Worm (Caenorhabditis elegans) whole organism, young adult: ENCODE results near the gene F22F7.8.

ENCODE experiments used
- B0336.3 ChIP-seq: fragments of 200-800 bp; sonication (Bioruptor generic); IDR thresholded peaks from 2 replicates; pipeline ENCODE4 v1.3.6; 2022; ENCODE audit warnings: missing genetic modification characterization, missing compliant biosample characterization
- F33H1.4 ChIP-seq: fragments of 200-800 bp; sonication (Bioruptor generic); IDR thresholded peaks from 2 replicates; pipeline ENCODE4 v1.3.6; 2022; ENCODE audit warnings: missing genetic modification reagents, missing genetic modification characterization, missing compliant biosample characterization
- F57A8.1 ChIP-seq: fragments of 200-800 bp; sonication (Bioruptor generic); optimal IDR thresholded peaks from 2 replicates; lab custom pipeline; 2018; ENCODE audit warnings: mild to moderate bottlenecking, missing genetic modification characterization, moderate library complexity, missing compliant biosample characterization
- K12H6.12 ChIP-seq: fragments of 200-800 bp; sonication (Bioruptor generic); optimal IDR thresholded peaks from 2 replicates; lab custom pipeline; 2018; ENCODE audit warnings: mild to moderate bottlenecking, missing genetic modification characterization, missing compliant biosample characterization
- Y56A3A.18 ChIP-seq: fragments of 200-800 bp; sonication (Bioruptor generic); IDR thresholded peaks from 2 replicates; pipeline ENCODE4 v1.3.6; 2022; ENCODE audit warnings: missing genetic modification reagents, missing genetic modification characterization, missing compliant biosample characterization
- Y67H2A.10 ChIP-seq: fragments of 200-800 bp; sonication (Bioruptor generic); conservative IDR thresholded peaks from 2 replicates; pipeline ENCODE4 v1.3.6; 2022; ENCODE audit warnings: missing genetic modification reagents, missing genetic modification characterization, missing compliant biosample characterization
- Y95B8A.8 ChIP-seq: fragments of 200-800 bp; sonication (Bioruptor generic); IDR thresholded peaks from 2 replicates; pipeline ENCODE4 v1.3.6; 2022; ENCODE audit warnings: missing genetic modification reagents, missing genetic modification characterization, missing compliant biosample characterization
- aptf-3 ChIP-seq: fragments of 200-800 bp; sonication (Bioruptor generic); IDR thresholded peaks from 2 replicates; pipeline ENCODE4 v1.3.6; 2022; ENCODE audit warnings: missing genetic modification characterization, missing compliant biosample characterization
- attf-5 ChIP-seq: fragments of 200-800 bp; sonication (Bioruptor generic); optimal IDR thresholded peaks from 2 replicates; lab custom pipeline; 2018; ENCODE audit warnings: mild to moderate bottlenecking, missing genetic modification characterization, missing compliant biosample characterization
- ccch-3 ChIP-seq: fragments of 200-800 bp; sonication (Bioruptor generic); optimal IDR thresholded peaks from 2 replicates; lab custom pipeline; 2018; ENCODE audit warnings: mild to moderate bottlenecking, missing genetic modification characterization, missing compliant biosample characterization
- cebp-1 ChIP-seq, 2 experiments: fragments of 200-800 bp in 1 of 2; sonication (Bioruptor generic) in 1 of 2; sonication (generic microtip) in 1 of 2; IDR thresholded peaks in 1 of 2; optimal IDR thresholded peaks in 1 of 2; 2 replicates each; pipeline versions ENCODE4 v1.3.6 to Lab custom; 2017 to 2022; ENCODE audit warnings: missing compliant biosample characterization in 2 of 2, missing genetic modification characterization in 2 of 2, mild to moderate bottlenecking in 1 of 2, missing genetic modification reagents in 1 of 2, moderate library complexity in 1 of 2
- cebp-2 ChIP-seq: fragments of 200-800 bp; sonication (Bioruptor generic); IDR thresholded peaks from 2 replicates; pipeline ENCODE4 v1.3.6; 2022; ENCODE audit warnings: missing genetic modification characterization, missing compliant biosample characterization
- ceh-100 ChIP-seq: fragments of 200-800 bp; sonication (Bioruptor generic); IDR thresholded peaks from 2 replicates; pipeline ENCODE4 v1.3.6; 2022; ENCODE audit warnings: missing genetic modification reagents, missing genetic modification characterization, missing compliant biosample characterization
- ceh-58 ChIP-seq: fragments of 200-800 bp; sonication (Bioruptor generic); IDR thresholded peaks from 2 replicates; pipeline ENCODE4 v1.3.6; 2022; ENCODE audit warnings: missing genetic modification characterization, missing compliant biosample characterization
- ceh-91 ChIP-seq: fragments of 200-800 bp; sonication (Bioruptor generic); IDR thresholded peaks from 2 replicates; pipeline ENCODE4 v1.3.6; 2022; ENCODE audit warnings: missing genetic modification reagents, missing genetic modification characterization, missing compliant biosample characterization
- chd-7 ChIP-seq: sonication (generic microtip); optimal IDR thresholded peaks from 2 replicates; lab custom pipeline; 2016; ENCODE audit warnings: mild to moderate bottlenecking, missing genetic modification characterization, moderate library complexity, missing compliant biosample characterization
- efl-1 ChIP-seq: fragments of 150-350 bp; optimal IDR thresholded peaks from 2 replicates; lab custom pipeline; 2014; ENCODE audit warnings: missing biosample characterization, missing genetic modification reagents, missing genetic modification characterization
- egl-18 ChIP-seq: fragments of 200-800 bp; sonication (Bioruptor generic); IDR thresholded peaks from 2 replicates; pipeline ENCODE4 v1.3.6; 2022; ENCODE audit warnings: missing genetic modification reagents, missing genetic modification characterization, missing compliant biosample characterization
- ets-4 ChIP-seq: fragments of 200-800 bp; sonication (Bioruptor generic); optimal IDR thresholded peaks from 2 replicates; lab custom pipeline; 2018; ENCODE audit warnings: mild to moderate bottlenecking, missing genetic modification characterization, missing compliant biosample characterization
- fkh-3 ChIP-seq: sonication (generic microtip); optimal IDR thresholded peaks from 2 replicates; lab custom pipeline; 2016; ENCODE audit warnings: mild to moderate bottlenecking, missing genetic modification characterization, missing compliant biosample characterization
- hlh-12 ChIP-seq: sonication (generic microtip); optimal IDR thresholded peaks from 2 replicates; lab custom pipeline; 2016; ENCODE audit warnings: missing genetic modification characterization, missing compliant biosample characterization
- hmg-1.2 ChIP-seq: fragments of 200-800 bp; sonication (Bioruptor generic); IDR thresholded peaks from 2 replicates; pipeline ENCODE4 v1.3.6; 2022; ENCODE audit warnings: missing genetic modification reagents, missing genetic modification characterization, missing compliant biosample characterization
- hmg-20 ChIP-seq: fragments of 200-800 bp; sonication (Bioruptor generic); IDR thresholded peaks from 2 replicates; pipeline ENCODE4 v1.3.6; 2022; ENCODE audit warnings: missing genetic modification reagents, missing genetic modification characterization, missing compliant biosample characterization
- let-526 ChIP-seq: fragments of 200-800 bp; sonication (Bioruptor generic); IDR thresholded peaks from 2 replicates; pipeline ENCODE4 v1.3.6; 2022; ENCODE audit warnings: missing genetic modification reagents, missing genetic modification characterization, missing compliant biosample characterization
- lin-35 ChIP-seq, 3 experiments: fragments of 150-350 bp in 2 of 3; sonication (generic microtip) in 1 of 3; optimal IDR thresholded peaks; 2 replicates each; lab custom pipeline; 2014 to 2018; ENCODE audit warnings: missing biosample characterization in 3 of 3, missing genetic modification characterization in 3 of 3, missing genetic modification reagents in 3 of 3
- lin-54 ChIP-seq: fragments of 200-800 bp; sonication (Bioruptor generic); optimal IDR thresholded peaks from 2 replicates; lab custom pipeline; 2018; ENCODE audit warnings: mild to moderate bottlenecking, missing genetic modification characterization, missing compliant biosample characterization
- mcd-1 ChIP-seq: fragments of 200-800 bp; sonication (Bioruptor generic); IDR thresholded peaks from 2 replicates; pipeline ENCODE4 v1.3.6; 2022; ENCODE audit warnings: missing genetic modification reagents, missing genetic modification characterization, missing compliant biosample characterization
- mxl-1 ChIP-seq: sonication (generic microtip); optimal IDR thresholded peaks from 2 replicates; lab custom pipeline; 2016; ENCODE audit warnings: missing genetic modification characterization, missing compliant biosample characterization
- nfyb-1 ChIP-seq: fragments of 200-800 bp; sonication (Bioruptor generic); IDR thresholded peaks from 2 replicates; pipeline ENCODE4 v1.3.6; 2022; ENCODE audit warnings: missing genetic modification reagents, missing genetic modification characterization, missing compliant biosample characterization
- nhr-120 ChIP-seq: fragments of 200-800 bp; sonication (Bioruptor generic); IDR thresholded peaks from 2 replicates; pipeline ENCODE4 v1.3.6; 2022; ENCODE audit warnings: missing genetic modification characterization, missing compliant biosample characterization
- nhr-27 ChIP-seq: fragments of 200-800 bp; sonication (Bioruptor generic); optimal IDR thresholded peaks from 2 replicates; lab custom pipeline; 2018; ENCODE audit warnings: mild to moderate bottlenecking, missing genetic modification characterization, moderate library complexity, missing compliant biosample characterization
- nhr-80 ChIP-seq: sonication (generic microtip); optimal IDR thresholded peaks from 2 replicates; lab custom pipeline; 2016; ENCODE audit warnings: missing genetic modification characterization, missing compliant biosample characterization
- nhr-90 ChIP-seq: sonication (generic microtip); optimal IDR thresholded peaks from 2 replicates; lab custom pipeline; 2016; ENCODE audit warnings: missing genotype, mild to moderate bottlenecking, missing genetic modification characterization, missing compliant biosample characterization
- pbrm-1 ChIP-seq: fragments of 200-800 bp; sonication (Bioruptor generic); IDR thresholded peaks from 2 replicates; pipeline ENCODE4 v1.3.6; 2022; ENCODE audit warnings: missing genetic modification reagents, missing genetic modification characterization, missing compliant biosample characterization
- pha-4 ChIP-seq: fragments of 150-350 bp; sonication (generic microtip); optimal IDR thresholded peaks from 2 replicates; lab custom pipeline; 2014; ENCODE audit warnings: missing biosample characterization, missing genetic modification reagents, missing genetic modification characterization
- repo-1 ChIP-seq: sonication (generic microtip); optimal IDR thresholded peaks from 2 replicates; lab custom pipeline; 2017; ENCODE audit warnings: mild to moderate bottlenecking, missing genetic modification characterization, missing compliant biosample characterization
- sea-2 ChIP-seq: fragments of 200-800 bp; sonication (Bioruptor generic); IDR thresholded peaks from 2 replicates; pipeline ENCODE4 v1.3.6; 2022; ENCODE audit warnings: missing genetic modification characterization, missing compliant biosample characterization
- snpc-3.4 ChIP-seq: sonication (generic microtip); optimal IDR thresholded peaks from 2 replicates; lab custom pipeline; 2017; ENCODE audit warnings: missing genetic modification characterization, mild to moderate bottlenecking, missing compliant biosample characterization, antibody characterized with exemption, moderate library complexity, missing genotype, missing genetic modification reagents
- somi-1 ChIP-seq: fragments of 200-800 bp; sonication (Bioruptor generic); optimal IDR thresholded peaks from 2 replicates; lab custom pipeline; 2018; ENCODE audit warnings: mild to moderate bottlenecking, missing genetic modification characterization, missing compliant biosample characterization
- sptf-2 ChIP-seq: fragments of 200-800 bp; sonication (Bioruptor generic); optimal IDR thresholded peaks from 2 replicates; lab custom pipeline; 2018; ENCODE audit warnings: mild to moderate bottlenecking, missing genetic modification characterization, missing compliant biosample characterization
- tbp1 ChIP-seq: fragments of 200-800 bp; sonication (Bioruptor generic); optimal IDR thresholded peaks from 2 replicates; lab custom pipeline; 2018; ENCODE audit warnings: mild to moderate bottlenecking, missing genetic modification characterization, missing compliant biosample characterization
- tlf-1 ChIP-seq: fragments of 200-800 bp; sonication (Bioruptor generic); optimal IDR thresholded peaks from 2 replicates; lab custom pipeline; 2018; ENCODE audit warnings: mild to moderate bottlenecking, missing genetic modification characterization, missing compliant biosample characterization
- unc-130 ChIP-seq: sonication (generic microtip); optimal IDR thresholded peaks from 2 replicates; lab custom pipeline; 2016; ENCODE audit warnings: missing genetic modification reagents, missing genetic modification characterization, missing compliant biosample characterization
- xnd-1 ChIP-seq: sonication (generic microtip); optimal IDR thresholded peaks from 2 replicates; lab custom pipeline; 2016; ENCODE audit warnings: missing genotype, missing genetic modification reagents, missing genetic modification characterization, missing compliant biosample characterization
- zfh-2 ChIP-seq: fragments of 200-800 bp; sonication (Bioruptor generic); conservative IDR thresholded peaks from 2 replicates; pipeline ENCODE4 v1.3.6; 2022; ENCODE audit warnings: missing genetic modification reagents, missing genetic modification characterization, missing compliant biosample characterization
- ztf-18 ChIP-seq: sonication (generic microtip); optimal IDR thresholded peaks from 2 replicates; lab custom pipeline; 2016; ENCODE audit warnings: missing genotype, mild to moderate bottlenecking, missing genetic modification characterization, missing compliant biosample characterization
- ztf-22 ChIP-seq: fragments of 200-800 bp; sonication (Bioruptor generic); optimal IDR thresholded peaks from 2 replicates; lab custom pipeline; 2018; ENCODE audit warnings: mild to moderate bottlenecking, missing genetic modification characterization, moderate library complexity, missing compliant biosample characterization
- ztf-25 ChIP-seq: fragments of 200-800 bp; sonication (Bioruptor generic); IDR thresholded peaks from 2 replicates; pipeline ENCODE4 v1.3.6; 2022; ENCODE audit warnings: missing genetic modification reagents, missing genetic modification characterization, missing compliant biosample characterization
- ztf-28 ChIP-seq: fragments of 200-800 bp; sonication (Bioruptor generic); IDR thresholded peaks from 2 replicates; pipeline ENCODE4 v1.3.6; 2022; ENCODE audit warnings: missing genetic modification reagents, missing genetic modification characterization, missing compliant biosample characterization

The F22F7.8 gene

ce11 chrV:2126996-2127585, 5.3 kb upstream of the F22F7.8 start, which contains the start of gene ldp-1 (continued):
- TF ChIP-seq Y67H2A.10 (GFP tag; lab: Robert Waterston, UW) (no peak), let-526 (GFP tag; lab: Robert Waterston, UW) (no peak), hmg-20 (GFP tag; lab: Robert Waterston, UW) (no peak), cebp-1 (GFP tag; IDR thresholded peaks at IDR 0.05; lab: Robert Waterston, UW) (no peak), cebp-1 (tag; optimal IDR thresholded peaks at IDR 0.05; lab: Kevin White, UChicago) (peak; percentile 24), xnd-1 (peak; percentile 8), lin-35 (GFP tag; optimal IDR thresholded peaks at IDR 0.05; lab: Kevin White, UChicago) (peak; percentile 10 to 81 (median 34)), F33H1.4 (peak; percentile 27), aptf-3 (GFP tag; lab: Robert Waterston, UW) (no peak), ccch-3 (GFP tag; lab: Kevin White, UChicago) (no peak), tbp1 (GFP tag; lab: Kevin White, UChicago) (no peak), mcd-1 (peak; percentile 76), B0336.3 (GFP tag; lab: Robert Waterston, UW) (0 out of 2 replicates have a peak, but pooled peaks have one; percentile 39), ceh-91 (peak; percentile 45; the same call in 1 of the 2 replicates), ztf-22 (GFP tag; lab: Kevin White, UChicago) (no peak), unc-130 (GFP tag; lab: Kevin White, UChicago) (peak; percentile 76), ztf-28 (GFP tag; lab: Robert Waterston, UW) (no peak), ceh-58 (GFP tag; lab: Robert Waterston, UW) (no peak), nhr-90 (tag; lab: Kevin White, UChicago) (no peak), ceh-100 (no peak), pbrm-1 (GFP tag; lab: Robert Waterston, UW) (0 out of 2 replicates have a peak, but pooled peaks have one; percentile 32), Y95B8A.8 (GFP tag; lab: Robert Waterston, UW) (no peak), nhr-27 (no peak), ztf-25 (GFP tag; lab: Robert Waterston, UW) (no peak), egl-18 (GFP tag; lab: Robert Waterston, UW) (no peak), K12H6.12 (tag; lab: Kevin White, UChicago) (no peak), sea-2 (GFP tag; lab: Robert Waterston, UW) (no peak), fkh-3 (tag; lab: Kevin White, UChicago) (no peak), efl-1 (GFP tag; lab: Kevin White, UChicago) (peak; percentile 49), ztf-18 (tag; lab: Kevin White, UChicago) (no peak), attf-5 (GFP tag; lab: Kevin White, UChicago) (no peak), Y56A3A.18 (GFP tag; lab: Robert Waterston, UW) (no peak), hmg-1.2 (GFP tag; lab: Robert Waterston, UW) (no peak), nhr-120 (GFP tag; lab: Robert Waterston, UW) (no peak), somi-1 (GFP tag; lab: Kevin White, UChicago) (no peak), F57A8.1 (GFP tag; lab: Kevin White, UChicago) (no peak), zfh-2 (GFP tag; lab: Robert Waterston, UW) (no peak), nhr-80 (tag; lab: Kevin White, UChicago) (no peak), sptf-2 (GFP tag; lab: Kevin White, UChicago) (no peak), snpc-3.4 (tag; lab: Kevin White, UChicago) (no peak), tlf-1 (GFP tag; lab: Kevin White, UChicago) (no peak), lin-54 (GFP tag; lab: Kevin White, UChicago) (peak; percentile 79), pha-4 (tag; lab: Kevin White, UChicago) (no peak), ets-4 (GFP tag; lab: Kevin White, UChicago) (no peak), repo-1 (tag; lab: Kevin White, UChicago) (no peak), chd-7 (tag; lab: Kevin White, UChicago) (no peak), cebp-2 (no peak), mxl-1 (tag; lab: Kevin White, UChicago) (no peak), hlh-12 (no peak), nfyb-1 (GFP tag; lab: Robert Waterston, UW) (no peak)
